Worm (Caenorhabditis elegans): ENCODE measurements around the gene nhr-12.
A peak's percentile ranks its signal among the peaks of the same experiment; 100 is the strongest.
"Not testable (repeated sequence)": the region's sequence is repeated elsewhere in the genome, so short reads cannot be mapped to it uniquely, and the experiment has no call there.

The nhr-12 gene

DNA sequence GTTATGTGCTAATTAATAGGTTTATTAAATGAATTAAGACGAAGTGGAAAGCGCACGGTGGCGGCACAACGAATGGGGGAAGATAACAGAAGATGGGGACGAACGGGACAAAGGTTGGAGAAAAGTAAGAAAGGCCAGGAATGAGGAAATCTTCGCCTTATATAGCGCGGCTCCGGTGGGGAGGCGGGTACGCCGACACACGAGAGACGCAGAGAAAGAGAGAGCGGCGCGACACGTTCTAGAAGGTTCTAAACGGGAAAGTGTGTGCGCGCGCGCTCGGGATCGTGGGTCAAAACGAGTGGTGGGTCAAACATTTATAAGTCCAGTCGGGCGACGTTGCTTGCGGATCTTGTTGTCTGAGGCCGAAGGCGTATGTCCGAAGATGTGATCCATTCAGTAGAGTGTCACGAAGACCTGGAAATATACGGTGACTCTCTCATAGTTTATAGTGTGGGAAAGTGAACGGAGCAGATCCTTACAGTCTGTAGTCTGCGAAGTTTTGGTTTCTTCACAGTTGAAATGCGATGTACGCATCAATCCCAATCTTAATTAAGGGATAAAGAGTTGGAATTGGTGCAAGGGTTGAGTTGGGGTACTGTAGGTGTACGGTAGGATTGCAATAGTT lies 34.5 kb downstream of the nhr-12 start:
- TF ChIP-seq dox-1 (GFP tag; IDR thresholded peaks at IDR 0.05), result peak; percentile 76; the same call in 1 of the 2 replicates
- TF ChIP-seq bed-1 (GFP tag; IDR thresholded peaks at IDR 0.05), result 0 out of 2 replicates have a peak, but pooled peaks have one; percentile 58
- peak; percentile 57; the same call in 1 of the 2 replicates for TF ChIP-seq Y53G8AR.9 (GFP tag; conservative IDR thresholded peaks at IDR 0.05)
- peak; percentile 90 for TF ChIP-seq madf-8 (GFP tag; conservative IDR thresholded peaks at IDR 0.05)
- 0 out of 2 replicates have a peak, but pooled peaks have one; percentile 59 for TF ChIP-seq nfyb-1 (GFP tag; IDR thresholded peaks at IDR 0.05)
- peak; percentile 57; the same call in 1 of the 2 replicates for TF ChIP-seq pbrm-1 (GFP tag; IDR thresholded peaks at IDR 0.05)
- peak; percentile 63; the same call in 1 of the 2 replicates for TF ChIP-seq egl-44 (GFP tag; IDR thresholded peaks at IDR 0.05)
- peak; percentile 66; the same call in 1 of the 2 replicates for TF ChIP-seq ekl-4 (GFP tag; IDR thresholded peaks at IDR 0.05)
- TF ChIP-seq cebp-1 (GFP tag; IDR thresholded peaks at IDR 0.05), result peak; percentile 46; the same call in 1 of the 2 replicates
- not testable (repeated sequence) for TF ChIP-seq cebp-1 (tag; optimal IDR thresholded peaks at IDR 0.05)
- peak; percentile 43 for TF ChIP-seq ceh-91 (GFP tag; IDR thresholded peaks at IDR 0.05)
- peak; percentile 84 for TF ChIP-seq K11D2.4 (GFP tag; IDR thresholded peaks at IDR 0.05)
- TF ChIP-seq hsf-1 (GFP tag; IDR thresholded peaks at IDR 0.05), result peak; percentile 99
- peak; percentile 70 for TF ChIP-seq D2030.7 (GFP tag; IDR thresholded peaks at IDR 0.05)
- TF ChIP-seq madf-6 (GFP tag; IDR thresholded peaks at IDR 0.05), result peak; percentile 94
- peak; percentile 79 for TF ChIP-seq hmg-1.2 (GFP tag; IDR thresholded peaks at IDR 0.05)
- TF ChIP-seq C06A6.2 (GFP tag; conservative IDR thresholded peaks at IDR 0.05), result peak; percentile 44; the same call in 1 of the 2 replicates
- peak; percentile 75 for TF ChIP-seq mcd-1 (GFP tag; IDR thresholded peaks at IDR 0.05)
- TF ChIP-seq F33H1.4 (GFP tag; IDR thresholded peaks at IDR 0.05), result peak; percentile 51
- peak; percentile 57 for TF ChIP-seq xnd-1 (tag; optimal IDR thresholded peaks at IDR 0.05)
- peak; percentile 91 for TF ChIP-seq madf-3 (GFP tag; IDR thresholded peaks at IDR 0.05)
- peak; percentile 78 for TF ChIP-seq C17E4.6 (GFP tag; IDR thresholded peaks at IDR 0.05)
- TF ChIP-seq rcor-1 (GFP tag; IDR thresholded peaks at IDR 0.05), result peak; percentile 56; the same call in 1 of the 2 replicates
- peak; percentile 13; the same call in 1 of the 2 replicates for TF ChIP-seq ceh-100 (GFP tag; IDR thresholded peaks at IDR 0.05)
- peak; percentile 49; the same call in 1 of the 2 replicates for TF ChIP-seq let-526 (GFP tag; IDR thresholded peaks at IDR 0.05)
- TF ChIP-seq Y95B8A.8 (GFP tag; IDR thresholded peaks at IDR 0.05), result peak; percentile 60; the same call in 1 of the 2 replicates
- TF ChIP-seq F37B4.10 (GFP tag; IDR thresholded peaks at IDR 0.05), result 0 out of 2 replicates have a peak, but pooled peaks have one; percentile 63
- peak; percentile 23; the same call in 1 of the 2 replicates for TF ChIP-seq attf-6 (GFP tag; IDR thresholded peaks at IDR 0.05)
- TF ChIP-seq egrh-3 (GFP tag; IDR thresholded peaks at IDR 0.05), result peak; percentile 60; the same call in 1 of the 2 replicates
- TF ChIP-seq ztf-28 (GFP tag; IDR thresholded peaks at IDR 0.05), result 0 out of 2 replicates have a peak, but pooled peaks have one; percentile 30

DNA sequence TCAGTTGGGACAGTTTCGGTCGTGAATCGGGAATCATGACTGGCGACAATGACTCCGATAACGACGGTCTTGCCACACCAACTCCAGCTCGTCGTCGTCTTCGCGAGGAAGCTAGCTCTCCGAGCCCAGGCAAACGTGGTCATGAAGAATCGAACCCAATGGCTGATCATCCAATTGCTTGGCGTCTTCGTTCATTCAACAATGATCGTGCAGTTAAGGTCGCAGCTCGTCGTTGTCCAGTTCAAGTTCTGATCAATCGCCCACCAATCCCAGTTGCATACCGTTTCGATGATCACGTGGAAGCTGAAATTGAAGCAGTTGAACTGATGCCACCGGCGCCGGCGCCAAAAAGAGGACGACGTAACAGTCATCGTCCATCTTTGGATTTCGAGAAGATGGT lies 36.7 kb downstream of the nhr-12 start:
- no peak for TF ChIP-seq attf-5 (GFP tag; optimal IDR thresholded peaks at IDR 0.05)
- TF ChIP-seq zfh-2 (GFP tag; conservative IDR thresholded peaks at IDR 0.05), result peak; percentile 57; the same call in 1 of the 2 replicates

DNA sequence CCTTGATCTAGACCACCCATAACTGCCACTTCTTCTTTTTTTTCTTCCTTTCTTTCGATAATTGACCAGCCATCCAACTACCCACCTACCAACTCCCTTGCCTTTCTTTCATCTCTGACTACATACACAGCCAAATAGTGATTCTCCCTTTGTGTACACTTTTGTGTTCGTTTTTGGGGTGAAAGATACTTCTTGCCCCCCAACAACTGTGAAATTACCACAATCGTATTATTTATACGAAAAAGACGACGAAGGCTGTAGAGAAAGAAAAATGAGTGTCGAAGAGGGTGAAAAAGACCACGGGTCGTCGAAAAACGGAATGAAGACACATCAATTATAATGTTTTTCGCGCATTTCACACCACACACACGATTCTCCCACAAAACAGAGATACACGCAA lies 37.3 kb downstream of the nhr-12 start:
- TF ChIP-seq lin-54 (GFP tag; optimal IDR thresholded peaks at IDR 0.05), result no peak
- no peak for TF ChIP-seq Y56A3A.18 (GFP tag; IDR thresholded peaks at IDR 0.05)
- TF ChIP-seq hsf-1 (GFP tag; IDR thresholded peaks at IDR 0.05), result no peak
- TF ChIP-seq efl-1 (GFP tag; optimal IDR thresholded peaks at IDR 0.05), result no peak
- TF ChIP-seq hmg-1.2 (GFP tag; IDR thresholded peaks at IDR 0.05), result no peak
- no peak for TF ChIP-seq B0035.1 (tag; optimal IDR thresholded peaks at IDR 0.05)
- TF ChIP-seq snpc-3.4 (tag; optimal IDR thresholded peaks at IDR 0.05), result no peak
- TF ChIP-seq ceh-100 (GFP tag; IDR thresholded peaks at IDR 0.05), result no peak
- TF ChIP-seq nfyb-1 (GFP tag; IDR thresholded peaks at IDR 0.05), result 0 out of 2 replicates have a peak, but pooled peaks have one; percentile 31
- TF ChIP-seq ceh-27 (GFP tag; optimal IDR thresholded peaks at IDR 0.05), result peak; percentile 4
- TF ChIP-seq hlh-26 (GFP tag; conservative IDR thresholded peaks at IDR 0.05), result no peak
- 0 out of 2 replicates have a peak, but pooled peaks have one; percentile 10 for TF ChIP-seq D2030.7 (GFP tag; IDR thresholded peaks at IDR 0.05)
- no peak for TF ChIP-seq madf-3 (GFP tag; IDR thresholded peaks at IDR 0.05)
- no peak for TF ChIP-seq lin-26 (GFP tag; IDR thresholded peaks at IDR 0.05)

Data from whole organism, young adult.